Fruit fly (Drosophila melanogaster) whole organism, embryonic: ENCODE data around the gene orion.

Source experiments
- Adf1 ChIP-seq: fragments of 200-800 bp; sonication (Bioruptor generic); IDR thresholded peaks from 2 replicates; pipeline ENCODE4 v1.3.6; 2022; ENCODE audit warnings: missing biosample characterization, missing genetic modification characterization
- CG14441 ChIP-seq: fragments of 200-800 bp; sonication (Bioruptor generic); IDR thresholded peaks from 2 replicates; pipeline ENCODE4 v1.3.6; 2022; ENCODE audit warnings: missing biosample characterization, missing genetic modification characterization
- CG2875 ChIP-seq: fragments of 200-800 bp; sonication (Bioruptor generic); optimal IDR thresholded peaks from 2 replicates; lab custom pipeline; 2017; ENCODE audit warnings: missing biosample characterization, mild to moderate bottlenecking, missing genetic modification characterization, missing genetic modification reagents
- CG32532 ChIP-seq: fragments of 200-800 bp; sonication (Bioruptor generic); IDR thresholded peaks from 2 replicates; pipeline ENCODE4 v1.3.6; 2022; ENCODE audit warnings: missing biosample characterization, missing genetic modification characterization
- CG4360 ChIP-seq: fragments of 200-800 bp; sonication (Bioruptor generic); IDR thresholded peaks from 2 replicates; pipeline ENCODE4 v1.3.6; 2022; ENCODE audit warnings: missing biosample characterization, missing genetic modification characterization
- CG7372 ChIP-seq: fragments of 200-800 bp; sonication (Bioruptor generic); IDR thresholded peaks from 2 replicates; pipeline ENCODE4 v1.3.6; 2022; ENCODE audit warnings: missing biosample characterization, missing genetic modification characterization
- CrebB ChIP-seq: fragments of 200-800 bp; sonication (Bioruptor generic); optimal IDR thresholded peaks from 3 replicates; lab custom pipeline; 2018; ENCODE audit warnings: missing biosample characterization, mild to moderate bottlenecking, missing genetic modification characterization
- Hmr ChIP-seq: fragments of 200-800 bp; sonication (Bioruptor generic); optimal IDR thresholded peaks from 3 replicates; lab custom pipeline; 2017; ENCODE audit warnings: mild to moderate bottlenecking, missing biosample characterization, missing genetic modification reagents, missing genetic modification characterization
- Neu2 ChIP-seq: fragments of 200-800 bp; sonication (Bioruptor generic); optimal IDR thresholded peaks from 3 replicates; lab custom pipeline; 2016; ENCODE audit warnings: missing biosample characterization, missing genetic modification characterization, borderline replicate concordance
- Nf-YA ChIP-seq: fragments of 200-800 bp; sonication (Bioruptor generic); IDR thresholded peaks from 2 replicates; pipeline ENCODE4 v1.3.6; 2022; ENCODE audit warnings: missing biosample characterization, missing genetic modification characterization
- dan ChIP-seq: fragments of 200-800 bp; sonication (Bioruptor generic); IDR thresholded peaks from 2 replicates; pipeline ENCODE4 v1.3.6; 2022; ENCODE audit warnings: missing biosample characterization, missing genetic modification characterization
- gcm ChIP-seq: fragments of 200-800 bp; sonication (Bioruptor generic); optimal IDR thresholded peaks from 2 replicates; lab custom pipeline; 2019; ENCODE audit warnings: missing biosample characterization, mild to moderate bottlenecking, missing genetic modification characterization, moderate library complexity
- lab ChIP-seq: fragments of 200-800 bp; sonication (Bioruptor generic); optimal IDR thresholded peaks from 3 replicates; lab custom pipeline; 2017; ENCODE audit warnings: missing biosample characterization, missing genetic modification characterization, mild to moderate bottlenecking, moderate library complexity, missing genetic modification reagents

DNA sequence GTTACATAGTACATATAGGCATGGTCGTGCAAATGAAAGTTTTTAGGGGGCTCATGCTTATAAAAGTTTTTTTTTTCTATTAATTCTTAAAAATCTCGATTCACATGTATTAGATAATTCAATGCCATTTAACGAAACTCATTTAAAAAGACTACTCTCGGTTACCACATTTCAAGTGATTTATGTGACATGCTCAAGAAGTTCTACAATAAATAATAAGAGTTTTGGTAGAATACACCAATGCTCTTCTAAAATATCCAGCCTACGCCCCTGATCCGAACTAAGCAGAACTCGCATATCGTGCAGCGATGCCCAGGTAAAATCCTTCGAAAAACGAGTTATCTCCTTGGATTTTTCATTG, 54.2 kb downstream of the orion start:
- TF ChIP-seq CG4360 (GFP tag; lab: Robert Waterston, UW): no peak
- TF ChIP-seq gcm (GFP tag; lab: Kevin White, UChicago): no peak
- no peak for TF ChIP-seq Adf1 (GFP tag; lab: Robert Waterston, UW)
- TF ChIP-seq CG32532 (GFP tag; lab: Robert Waterston, UW): no peak
- TF ChIP-seq CG2875: no peak
- TF ChIP-seq Neu2 (GFP tag; lab: Kevin White, UChicago): no peak
- TF ChIP-seq CG14441: no peak
- no peak for TF ChIP-seq CG7372
- no peak for TF ChIP-seq lab
- TF ChIP-seq CrebB (tag; lab: Kevin White, UChicago): no peak
- TF ChIP-seq Nf-YA (GFP tag; lab: Robert Waterston, UW): no peak
- TF ChIP-seq Hmr (GFP tag; lab: Kevin White, UChicago): no peak
- TF ChIP-seq dan: no peak
